Fruit fly (Drosophila melanogaster) whole organism, embryonic: ENCODE measurements around the gene opa.

Source experiments
- Bgb ChIP-seq: fragments of 200-800 bp; sonication (Bioruptor generic); IDR thresholded peaks from 2 replicates; pipeline ENCODE4 v1.3.6; 2022; ENCODE audit warnings: missing biosample characterization, missing genetic modification characterization; ENCODE audit not compliant: partially characterized antibody
- CG10321 ChIP-seq: fragments of 200-800 bp; sonication (Bioruptor generic); IDR thresholded peaks from 2 replicates; pipeline ENCODE4 v1.3.6; 2022; ENCODE audit warnings: missing biosample characterization, missing genetic modification characterization
- CG10565 ChIP-seq: fragments of 200-800 bp; sonication (Bioruptor generic); optimal IDR thresholded peaks from 3 replicates; lab custom pipeline; 2016; ENCODE audit warnings: missing biosample characterization, mild to moderate bottlenecking, missing genetic modification characterization
- CG10979 ChIP-seq: fragments of 200-800 bp; sonication (Bioruptor generic); optimal IDR thresholded peaks from 2 replicates; lab custom pipeline; 2018; ENCODE audit warnings: missing biosample characterization, mild to moderate bottlenecking, missing genetic modification characterization, moderate library complexity
- CG11504 ChIP-seq: fragments of 200-800 bp; sonication (Bioruptor generic); optimal IDR thresholded peaks from 3 replicates; lab custom pipeline; 2019; ENCODE audit warnings: missing biosample characterization, mild to moderate bottlenecking, missing genetic modification characterization, moderate library complexity
- CG12236 ChIP-seq: fragments of 200-800 bp; sonication (Bioruptor generic); optimal IDR thresholded peaks from 2 replicates; lab custom pipeline; 2016; ENCODE audit warnings: missing biosample characterization, missing genetic modification characterization
- CG13424 ChIP-seq: fragments of 200-800 bp; sonication (Bioruptor generic); optimal IDR thresholded peaks from 2 replicates; lab custom pipeline; 2019; ENCODE audit warnings: missing biosample characterization, mild to moderate bottlenecking, missing genetic modification characterization, moderate library complexity
- CG13775 ChIP-seq: fragments of 200-800 bp; sonication (Bioruptor generic); optimal IDR thresholded peaks from 3 replicates; lab custom pipeline; 2017; ENCODE audit warnings: missing biosample characterization, mild to moderate bottlenecking, missing genetic modification characterization
- CG14050 ChIP-seq: fragments of 200-800 bp; sonication (Bioruptor generic); IDR thresholded peaks from 3 replicates; pipeline ENCODE4 v1.3.6; 2022; ENCODE audit warnings: missing biosample characterization, missing genetic modification characterization
- CG17359 ChIP-seq: fragments of 200-800 bp; sonication (Bioruptor generic); optimal IDR thresholded peaks from 3 replicates; lab custom pipeline; 2018; ENCODE audit warnings: missing biosample characterization, mild to moderate bottlenecking, missing genetic modification characterization, moderate library complexity
- CG1832 ChIP-seq: fragments of 200-800 bp; sonication (Bioruptor generic); optimal IDR thresholded peaks from 2 replicates; lab custom pipeline; 2017; ENCODE audit warnings: missing biosample characterization, mild to moderate bottlenecking, missing genetic modification characterization, inconsistent platforms
- CG2875 ChIP-seq: fragments of 200-800 bp; sonication (Bioruptor generic); optimal IDR thresholded peaks from 2 replicates; lab custom pipeline; 2017; ENCODE audit warnings: missing biosample characterization, mild to moderate bottlenecking, missing genetic modification characterization, missing genetic modification reagents
- CG33557 ChIP-seq: fragments of 200-800 bp; sonication (Bioruptor generic); optimal IDR thresholded peaks from 2 replicates; lab custom pipeline; 2019; ENCODE audit warnings: missing biosample characterization, mild to moderate bottlenecking, missing genetic modification characterization, moderate library complexity
- CG4360 ChIP-seq: fragments of 200-800 bp; sonication (Bioruptor generic); IDR thresholded peaks from 2 replicates; pipeline ENCODE4 v1.3.6; 2022; ENCODE audit warnings: missing biosample characterization, missing genetic modification characterization
- CG4707 ChIP-seq: fragments of 200-800 bp; sonication (Bioruptor generic); optimal IDR thresholded peaks from 2 replicates; lab custom pipeline; 2018; ENCODE audit warnings: missing biosample characterization, mild to moderate bottlenecking, missing genetic modification characterization, moderate library complexity
- CG5953 ChIP-seq: fragments of 200-800 bp; sonication (Bioruptor generic); IDR thresholded peaks from 2 replicates; pipeline ENCODE4 v1.3.6; 2022; ENCODE audit warnings: missing biosample characterization, missing genetic modification characterization
- CG9215 ChIP-seq: fragments of 200-800 bp; sonication (Bioruptor generic); IDR thresholded peaks from 2 replicates; pipeline ENCODE4 v1.3.6; 2022; ENCODE audit warnings: missing biosample characterization, missing genetic modification characterization
- Camta ChIP-seq: fragments of 200-800 bp; sonication (Bioruptor generic); optimal IDR thresholded peaks from 2 replicates; lab custom pipeline; 2016; ENCODE audit warnings: missing biosample characterization, missing genetic modification characterization
- D19A ChIP-seq: fragments of 200-800 bp; optimal IDR thresholded peaks from 3 replicates; lab custom pipeline; 2019; ENCODE audit warnings: missing biosample characterization, mild to moderate bottlenecking, missing genetic modification characterization, moderate library complexity
- Dll ChIP-seq: fragments of 200-800 bp; sonication (Bioruptor generic); IDR thresholded peaks from 4 replicates; pipeline ENCODE4 v1.3.6; 2022; ENCODE audit warnings: missing biosample characterization, missing genetic modification characterization; ENCODE audit not compliant: partially characterized antibody
- HHEX ChIP-seq: fragments of 200-800 bp; sonication (Bioruptor generic); optimal IDR thresholded peaks from 3 replicates; lab custom pipeline; 2017; ENCODE audit warnings: missing biosample characterization, mild to moderate bottlenecking, missing genetic modification characterization, missing genetic modification reagents
- Jarid2 ChIP-seq: fragments of 200-800 bp; sonication (Bioruptor generic); optimal IDR thresholded peaks from 3 replicates; lab custom pipeline; 2017; ENCODE audit warnings: mild to moderate bottlenecking, missing biosample characterization, missing genetic modification reagents, missing genetic modification characterization
- Myb ChIP-seq: fragments of 200-800 bp; sonication (Bioruptor generic); optimal IDR thresholded peaks from 2 replicates; lab custom pipeline; 2016; ENCODE audit warnings: missing biosample characterization, missing genetic modification characterization
- NC2β ChIP-seq: fragments of 200-800 bp; sonication (Bioruptor generic); optimal IDR thresholded peaks from 2 replicates; lab custom pipeline; 2016; ENCODE audit warnings: missing biosample characterization, missing genetic modification characterization
- Oli ChIP-seq: fragments of 200-800 bp; sonication (Bioruptor generic); optimal IDR thresholded peaks from 2 replicates; lab custom pipeline; 2018; ENCODE audit warnings: missing biosample characterization, mild to moderate bottlenecking, missing genetic modification characterization, moderate library complexity
- Spps ChIP-seq: fragments of 200-800 bp; sonication (Bioruptor generic); optimal IDR thresholded peaks from 2 replicates; lab custom pipeline; 2018; ENCODE audit warnings: missing biosample characterization, mild to moderate bottlenecking, missing genetic modification characterization
- Vsx1 ChIP-seq: fragments of 200-800 bp; sonication (Bioruptor generic); optimal IDR thresholded peaks from 2 replicates; lab custom pipeline; 2017; ENCODE audit warnings: missing biosample characterization, mild to moderate bottlenecking, missing genetic modification characterization, missing genetic modification reagents
- abd-A ChIP-seq: fragments of 200-800 bp; sonication (Bioruptor generic); optimal IDR thresholded peaks from 3 replicates; lab custom pipeline; 2019; ENCODE audit warnings: missing biosample characterization, mild to moderate bottlenecking, missing genetic modification characterization, moderate library complexity
- bbx ChIP-seq: fragments of 200-800 bp; sonication (Bioruptor generic); IDR thresholded peaks from 2 replicates; pipeline ENCODE4 v1.3.6; 2022; ENCODE audit warnings: missing biosample characterization, missing genetic modification characterization; ENCODE audit not compliant: partially characterized antibody
- bigmax ChIP-seq: fragments of 200-800 bp; sonication (Bioruptor generic); optimal IDR thresholded peaks from 2 replicates; lab custom pipeline; 2018; ENCODE audit warnings: missing biosample characterization, mild to moderate bottlenecking, missing genetic modification characterization
- chif ChIP-seq, 2 experiments: fragments of 200-800 bp; sonication (Bioruptor generic); optimal IDR thresholded peaks; 3 replicates each; lab custom pipeline; 2016; ENCODE audit warnings: missing biosample characterization in 2 of 2, missing genetic modification characterization in 2 of 2
- chm ChIP-seq: fragments of 200-800 bp; sonication (Bioruptor generic); IDR thresholded peaks from 2 replicates; pipeline ENCODE4 v1.3.6; 2022; ENCODE audit warnings: missing biosample characterization, missing genetic modification characterization
- dmrt11E ChIP-seq: fragments of 200-800 bp; sonication (Bioruptor generic); optimal IDR thresholded peaks from 3 replicates; lab custom pipeline; 2018; ENCODE audit warnings: missing biosample characterization, mild to moderate bottlenecking, missing genetic modification characterization, moderate library complexity
- dpn ChIP-seq, 2 experiments: fragments of 200-800 bp; sonication (Bioruptor generic); optimal IDR thresholded peaks; 3 replicates each; lab custom pipeline; 2016; ENCODE audit warnings: missing biosample characterization in 2 of 2, missing genetic modification characterization in 2 of 2
- emc ChIP-seq: fragments of 200-800 bp; sonication (Bioruptor generic); optimal IDR thresholded peaks from 2 replicates; lab custom pipeline; 2016; ENCODE audit warnings: missing biosample characterization, missing genetic modification characterization
- ems ChIP-seq: fragments of 200-800 bp; sonication (Bioruptor generic); optimal IDR thresholded peaks from 3 replicates; lab custom pipeline; 2016; ENCODE audit warnings: missing biosample characterization, missing genetic modification characterization
- her ChIP-seq: fragments of 200-800 bp; sonication (Bioruptor generic); optimal IDR thresholded peaks from 2 replicates; lab custom pipeline; 2016; ENCODE audit warnings: missing biosample characterization, missing genetic modification characterization
- lab ChIP-seq: fragments of 200-800 bp; sonication (Bioruptor generic); optimal IDR thresholded peaks from 3 replicates; lab custom pipeline; 2017; ENCODE audit warnings: missing biosample characterization, missing genetic modification characterization, mild to moderate bottlenecking, moderate library complexity, missing genetic modification reagents
- lbe ChIP-seq: fragments of 200-800 bp; sonication (Bioruptor generic); optimal IDR thresholded peaks from 2 replicates; lab custom pipeline; 2016; ENCODE audit warnings: missing biosample characterization, mild to moderate bottlenecking, missing genetic modification characterization
- lmd ChIP-seq: fragments of 200-800 bp; sonication (Bioruptor generic); IDR thresholded peaks from 2 replicates; pipeline ENCODE4 v1.3.6; 2022; ENCODE audit warnings: missing biosample characterization, missing genetic modification characterization
- mirr ChIP-seq: fragments of 200-800 bp; sonication (Bioruptor generic); optimal IDR thresholded peaks from 3 replicates; lab custom pipeline; 2018; ENCODE audit warnings: missing biosample characterization, mild to moderate bottlenecking, missing genetic modification characterization
- pzg ChIP-seq: fragments of 200-800 bp; sonication (Bioruptor generic); optimal IDR thresholded peaks from 3 replicates; lab custom pipeline; 2018; ENCODE audit warnings: missing biosample characterization, mild to moderate bottlenecking, missing genetic modification characterization, moderate library complexity
- row ChIP-seq: fragments of 200-800 bp; sonication (Bioruptor generic); IDR thresholded peaks from 3 replicates; pipeline ENCODE4 v1.3.6; 2022; ENCODE audit warnings: missing biosample characterization, missing genetic modification characterization
- sima ChIP-seq: fragments of 200-800 bp; sonication (Bioruptor generic); optimal IDR thresholded peaks from 2 replicates; lab custom pipeline; 2016; ENCODE audit warnings: missing biosample characterization, missing genetic modification characterization
- sisA ChIP-seq: fragments of 200-800 bp; sonication (Bioruptor generic); IDR thresholded peaks from 2 replicates; pipeline ENCODE4 v1.3.6; 2022; ENCODE audit warnings: missing biosample characterization, missing genetic modification characterization
- slp2 ChIP-seq: fragments of 200-800 bp; sonication (Bioruptor generic); optimal IDR thresholded peaks from 2 replicates; lab custom pipeline; 2016; ENCODE audit warnings: missing biosample characterization, missing genetic modification characterization
- tgo ChIP-seq: fragments of 200-800 bp; sonication (Bioruptor generic); IDR thresholded peaks from 3 replicates; pipeline ENCODE4 v1.3.6; 2022; ENCODE audit warnings: missing biosample characterization, missing genetic modification characterization
- tin ChIP-seq: fragments of 200-800 bp; sonication (Bioruptor generic); optimal IDR thresholded peaks from 3 replicates; lab custom pipeline; 2016; ENCODE audit warnings: missing biosample characterization, missing genetic modification characterization
- unc-4 ChIP-seq: fragments of 200-800 bp; sonication (Bioruptor generic); IDR thresholded peaks from 2 replicates; pipeline ENCODE4 v1.3.6; 2022; ENCODE audit warnings: missing biosample characterization, missing genetic modification characterization; ENCODE audit not compliant: partially characterized antibody
- vvl ChIP-seq: fragments of 200-800 bp; sonication (Bioruptor generic); IDR thresholded peaks from 2 replicates; pipeline ENCODE4 v1.3.6; 2022; ENCODE audit warnings: missing biosample characterization, missing genetic modification characterization

opa gene

dm6 chr3R:4813172-4813716, 39.4 kb upstream of the opa start (continued):
- TF ChIP-seq row (peak; percentile 92), abd-A (no peak), NC2β (GFP tag; lab: Kevin White, UChicago) (peak; percentile 29), chm (peak; percentile 79), slp2 (GFP tag; lab: Kevin White, UChicago) (no peak), Vsx1 (GFP tag; lab: Kevin White, UChicago) (peak; percentile 65), CG4707 (GFP tag; lab: Kevin White, UChicago) (peak; percentile 79), mirr (GFP tag; lab: Kevin White, UChicago) (peak; percentile 72), HHEX (GFP tag; lab: Kevin White, UChicago) (peak; percentile 63), CG4360 (peak; percentile 71), CG14050 (GFP tag; lab: Robert Waterston, UW) (no peak), vvl (GFP tag; lab: Robert Waterston, UW) (peak; percentile 68), bigmax (GFP tag; lab: Kevin White, UChicago) (no peak), CG10979 (tag; lab: Kevin White, UChicago) (peak; percentile 49), tgo (0 out of 3 replicates have a peak, but pooled peaks have one; percentile 39), CG13424 (peak; percentile 63), lmd (GFP tag; lab: Robert Waterston, UW) (peak; percentile 53), chif (GFP tag; optimal IDR thresholded peaks at IDR 0.05; lab: Kevin White, UChicago) (no peak), dpn (GFP tag; optimal IDR thresholded peaks at IDR 0.05; lab: Kevin White, UChicago) (no peak), lbe (GFP tag; lab: Kevin White, UChicago) (peak; percentile 45), CG17359 (tag; lab: Kevin White, UChicago) (peak; percentile 70), D19A (peak; percentile 43), CG13775 (peak; percentile 23), CG33557 (GFP tag; lab: Kevin White, UChicago) (peak; percentile 90), unc-4 (GFP tag; lab: Robert Waterston, UW) (peak; percentile 62), CG10321 (GFP tag; lab: Robert Waterston, UW) (0 out of 2 replicates have a peak, but pooled peaks have one; percentile 34), ems (GFP tag; lab: Kevin White, UChicago) (no peak), CG2875 (GFP tag; lab: Kevin White, UChicago) (peak; percentile 80), tin (GFP tag; lab: Kevin White, UChicago) (peak; percentile 42), emc (no peak), Jarid2 (GFP tag; lab: Kevin White, UChicago) (no peak), CG10565 (GFP tag; lab: Kevin White, UChicago) (no peak), her (GFP tag; lab: Kevin White, UChicago) (peak; percentile 40), CG11504 (no peak), Oli (no peak), Myb (GFP tag; lab: Kevin White, UChicago) (no peak), Bgb (peak; percentile 72), sima (GFP tag; lab: Kevin White, UChicago) (no peak), CG5953 (GFP tag; lab: Robert Waterston, UW) (no peak), CG12236 (GFP tag; lab: Kevin White, UChicago) (peak; percentile 65), pzg (GFP tag; lab: Kevin White, UChicago) (peak; percentile 50), Spps (tag; lab: Kevin White, UChicago) (peak; percentile 68), CG1832 (no peak), Dll (GFP tag; lab: Robert Waterston, UW) (peak; percentile 69), Camta (GFP tag; lab: Kevin White, UChicago) (peak; percentile 31), lab (GFP tag; lab: Kevin White, UChicago) (peak; percentile 73), dmrt11E (peak; percentile 76), sisA (GFP tag; lab: Robert Waterston, UW) (peak; percentile 58), CG9215 (GFP tag; lab: Robert Waterston, UW) (no peak), bbx (GFP tag; lab: Robert Waterston, UW) (peak; percentile 71)
